Fruit fly (Drosophila melanogaster) whole organism, embryonic: ENCODE results near the gene Cp18.
A peak's percentile ranks its signal among the peaks of the same experiment; 100 is the strongest.

Experiments
- Asciz ChIP-seq: fragments of 200-800 bp; sonication (Bioruptor generic); optimal IDR thresholded peaks from 2 replicates; lab custom pipeline; 2017; ENCODE audit warnings: missing biosample characterization, mild to moderate bottlenecking, missing genetic modification characterization, missing genetic modification reagents
- Blimp-1 ChIP-seq: fragments of 200-800 bp; sonication (Bioruptor generic); optimal IDR thresholded peaks from 3 replicates; lab custom pipeline; 2018; ENCODE audit warnings: missing biosample characterization, missing genetic modification characterization, mild to moderate bottlenecking, moderate library complexity, missing genetic modification reagents
- CG11456 ChIP-seq: fragments of 200-800 bp; sonication (Bioruptor generic); IDR thresholded peaks from 3 replicates; pipeline ENCODE4 v1.3.6; 2022; ENCODE audit warnings: missing biosample characterization, missing genetic modification characterization
- CG11695 ChIP-seq: fragments of 200-800 bp; sonication (Bioruptor generic); IDR thresholded peaks from 3 replicates; pipeline ENCODE4 v1.3.6; 2022; ENCODE audit warnings: missing biosample characterization, missing genetic modification characterization
- CG12659 ChIP-seq: fragments of 200-800 bp; sonication (Bioruptor generic); optimal IDR thresholded peaks from 3 replicates; lab custom pipeline; 2017; ENCODE audit warnings: mild to moderate bottlenecking, missing biosample characterization, missing genetic modification reagents, missing genetic modification characterization
- CG13296 ChIP-seq: fragments of 200-800 bp; sonication (Bioruptor generic); optimal IDR thresholded peaks from 3 replicates; lab custom pipeline; 2018; ENCODE audit warnings: missing biosample characterization, mild to moderate bottlenecking, missing genetic modification characterization
- CG1529 ChIP-seq: fragments of 200-800 bp; sonication (Bioruptor generic); optimal IDR thresholded peaks from 3 replicates; lab custom pipeline; 2018; ENCODE audit warnings: missing biosample characterization, missing genetic modification characterization
- CG15601 ChIP-seq: fragments of 200-800 bp; sonication (Bioruptor generic); optimal IDR thresholded peaks from 3 replicates; lab custom pipeline; 2019; ENCODE audit warnings: missing biosample characterization, mild to moderate bottlenecking, missing genetic modification characterization, moderate library complexity
- CG16779 ChIP-seq: fragments of 200-800 bp; sonication (Bioruptor generic); IDR thresholded peaks from 2 replicates; pipeline ENCODE4 v1.3.6; 2022; ENCODE audit warnings: missing biosample characterization, missing genetic modification characterization
- CG17359 ChIP-seq: fragments of 200-800 bp; sonication (Bioruptor generic); optimal IDR thresholded peaks from 3 replicates; lab custom pipeline; 2018; ENCODE audit warnings: missing biosample characterization, mild to moderate bottlenecking, missing genetic modification characterization, moderate library complexity
- CG17385 ChIP-seq: fragments of 200-800 bp; sonication (Bioruptor generic); optimal IDR thresholded peaks from 3 replicates; lab custom pipeline; 2018; ENCODE audit warnings: missing biosample characterization, mild to moderate bottlenecking, missing genetic modification characterization
- CG1792 ChIP-seq: fragments of 200-800 bp; sonication (Bioruptor generic); optimal IDR thresholded peaks from 2 replicates; lab custom pipeline; 2016; ENCODE audit warnings: missing biosample characterization, missing genetic modification characterization
- CG2889 ChIP-seq: fragments of 200-800 bp; sonication (Bioruptor generic); IDR thresholded peaks from 3 replicates; pipeline ENCODE4 v1.3.6; 2022; ENCODE audit warnings: missing biosample characterization, missing genetic modification characterization
- CG31224 ChIP-seq: fragments of 200-800 bp; sonication (Bioruptor generic); IDR thresholded peaks from 2 replicates; pipeline ENCODE4 v1.3.6; 2022; ENCODE audit warnings: missing biosample characterization, missing genetic modification characterization
- CG32532 ChIP-seq: fragments of 200-800 bp; sonication (Bioruptor generic); IDR thresholded peaks from 2 replicates; pipeline ENCODE4 v1.3.6; 2022; ENCODE audit warnings: missing biosample characterization, missing genetic modification characterization
- CG3726 ChIP-seq: fragments of 200-800 bp; sonication (Bioruptor generic); IDR thresholded peaks from 3 replicates; pipeline ENCODE4, ENCODE4 v1.3.6; 2022; ENCODE audit warnings: missing biosample characterization, missing genetic modification characterization
- CG4328 ChIP-seq: fragments of 200-800 bp; sonication (Bioruptor generic); optimal IDR thresholded peaks from 3 replicates; lab custom pipeline; 2017; ENCODE audit warnings: missing biosample characterization, missing genetic modification reagents, missing genetic modification characterization
- CG4424 ChIP-seq: fragments of 200-800 bp; sonication (Bioruptor generic); optimal IDR thresholded peaks from 3 replicates; lab custom pipeline; 2016; ENCODE audit warnings: missing biosample characterization, missing genetic modification characterization
- CHES-1-like ChIP-seq: fragments of 200-800 bp; sonication (Bioruptor generic); optimal IDR thresholded peaks from 2 replicates; lab custom pipeline; 2016; ENCODE audit warnings: missing biosample characterization, missing genetic modification characterization
- Dfd ChIP-seq, 2 experiments: fragments of >200 bp; optimal IDR thresholded peaks; 2 replicates each; lab custom pipeline; 2017; ENCODE audit warnings: missing biosample characterization in 2 of 2, missing genetic modification characterization in 2 of 2
- E2f2 ChIP-seq: fragments of 200-800 bp; sonication (Bioruptor generic); IDR thresholded peaks from 2 replicates; pipeline ENCODE4 v1.3.6; 2022; ENCODE audit warnings: missing biosample characterization, missing genetic modification characterization
- Fer1 ChIP-seq: fragments of 200-800 bp; sonication (Bioruptor generic); optimal IDR thresholded peaks from 2 replicates; lab custom pipeline; 2017; ENCODE audit warnings: missing biosample characterization, mild to moderate bottlenecking, missing genetic modification characterization
- HHEX ChIP-seq: fragments of 200-800 bp; sonication (Bioruptor generic); optimal IDR thresholded peaks from 3 replicates; lab custom pipeline; 2017; ENCODE audit warnings: missing biosample characterization, mild to moderate bottlenecking, missing genetic modification characterization, missing genetic modification reagents
- HLH3B ChIP-seq: fragments of 200-800 bp; sonication (Bioruptor generic); IDR thresholded peaks from 2 replicates; pipeline ENCODE4 v1.3.6; 2022; ENCODE audit warnings: missing biosample characterization, missing genetic modification characterization
- Hmx ChIP-seq: fragments of 200-800 bp; sonication (Bioruptor generic); optimal IDR thresholded peaks from 2 replicates; lab custom pipeline; 2016; ENCODE audit warnings: missing biosample characterization, missing genetic modification characterization
- Hr78 ChIP-seq, 2 experiments: fragments of 200-800 bp in 1 of 2; fragments of >200 bp in 1 of 2; sonication (Bioruptor generic) in 1 of 2; optimal IDR thresholded peaks; 2 replicates each; lab custom pipeline; 2017 to 2019; ENCODE audit warnings: missing biosample characterization in 2 of 2, missing genetic modification characterization in 2 of 2, mild to moderate bottlenecking in 1 of 2, moderate library complexity in 1 of 2
- Lhr ChIP-seq: fragments of 200-800 bp; sonication (Bioruptor generic); optimal IDR thresholded peaks from 3 replicates; lab custom pipeline; 2017; ENCODE audit warnings: mild to moderate bottlenecking, missing biosample characterization, missing genetic modification reagents, missing genetic modification characterization
- MTF-1 ChIP-seq: fragments of 200-800 bp; sonication (Bioruptor generic); optimal IDR thresholded peaks from 2 replicates; lab custom pipeline; 2018; ENCODE audit warnings: missing biosample characterization, mild to moderate bottlenecking, missing genetic modification characterization, borderline replicate concordance
- Optix ChIP-seq: fragments of 200-800 bp; sonication (Bioruptor generic); IDR thresholded peaks from 3 replicates; pipeline ENCODE4 v1.3.6; 2022; ENCODE audit warnings: missing biosample characterization, missing genetic modification characterization
- TFAM ChIP-seq: fragments of 200-800 bp; sonication (Bioruptor generic); optimal IDR thresholded peaks from 2 replicates; lab custom pipeline; 2017; ENCODE audit warnings: missing biosample characterization, missing genetic modification characterization, inconsistent platforms
- caup ChIP-seq: fragments of 200-800 bp; sonication (Bioruptor generic); optimal IDR thresholded peaks from 3 replicates; lab custom pipeline; 2017; ENCODE audit warnings: missing biosample characterization, mild to moderate bottlenecking, missing genetic modification characterization, moderate library complexity; ENCODE audit not compliant: severe bottlenecking
- cwo ChIP-seq: fragments of 200-800 bp; sonication (Bioruptor generic); optimal IDR thresholded peaks from 3 replicates; lab custom pipeline; 2017; ENCODE audit warnings: missing biosample characterization, missing genetic modification characterization, mild to moderate bottlenecking, moderate library complexity, missing genetic modification reagents
- fd64A ChIP-seq: fragments of 200-800 bp; sonication (Bioruptor generic); optimal IDR thresholded peaks from 3 replicates; lab custom pipeline; 2018; ENCODE audit warnings: missing biosample characterization, mild to moderate bottlenecking, missing genetic modification characterization
- gce ChIP-seq: fragments of 200-800 bp; sonication (Bioruptor generic); IDR thresholded peaks from 3 replicates; pipeline ENCODE4 v1.3.6; 2022; ENCODE audit warnings: missing biosample characterization, missing genetic modification characterization
- hbn ChIP-seq: fragments of 200-800 bp; sonication (Bioruptor generic); IDR thresholded peaks from 2 replicates; pipeline ENCODE4 v1.3.6; 2022; ENCODE audit warnings: missing biosample characterization, missing genetic modification characterization; ENCODE audit not compliant: partially characterized antibody
- lab ChIP-seq: fragments of 200-800 bp; sonication (Bioruptor generic); optimal IDR thresholded peaks from 3 replicates; lab custom pipeline; 2017; ENCODE audit warnings: missing biosample characterization, missing genetic modification characterization, mild to moderate bottlenecking, moderate library complexity, missing genetic modification reagents
- lov ChIP-seq, 2 experiments: fragments of 200-800 bp in 1 of 2; fragments of >200 bp in 1 of 2; sonication (Bioruptor generic) in 1 of 2; IDR thresholded peaks in 1 of 2; optimal IDR thresholded peaks in 1 of 2; 2 replicates in 1 of 2; 3 replicates in 1 of 2; pipeline versions ENCODE4 v1.3.6 to Lab custom; 2017 to 2022; ENCODE audit warnings: missing biosample characterization in 1 of 2, missing genetic modification characterization in 1 of 2
- nau ChIP-seq: fragments of 200-800 bp; sonication (Bioruptor generic); optimal IDR thresholded peaks from 3 replicates; lab custom pipeline; 2017; ENCODE audit warnings: missing biosample characterization, mild to moderate bottlenecking, missing genetic modification characterization, missing genetic modification reagents
- oc ChIP-seq: fragments of 200-800 bp; sonication (Bioruptor generic); optimal IDR thresholded peaks from 2 replicates; lab custom pipeline; 2018; ENCODE audit warnings: missing biosample characterization, mild to moderate bottlenecking, missing genetic modification characterization, moderate library complexity
- odd ChIP-seq: fragments of 200-800 bp; sonication (Bioruptor generic); optimal IDR thresholded peaks from 2 replicates; lab custom pipeline; 2017; ENCODE audit warnings: missing biosample characterization, mild to moderate bottlenecking, missing genetic modification characterization
- otp ChIP-seq: fragments of 200-800 bp; sonication (Bioruptor generic); IDR thresholded peaks from 3 replicates; pipeline ENCODE4, ENCODE4 v1.3.6; 2022; ENCODE audit warnings: missing biosample characterization, missing genetic modification characterization
- seq ChIP-seq: fragments of 200-800 bp; sonication (Bioruptor generic); IDR thresholded peaks from 2 replicates; pipeline ENCODE4 v1.3.6; 2022; ENCODE audit warnings: missing biosample characterization, missing genetic modification characterization
- sob ChIP-seq: fragments of 200-800 bp; sonication (Bioruptor generic); IDR thresholded peaks from 2 replicates; pipeline ENCODE4 v1.3.6; 2022; ENCODE audit warnings: missing biosample characterization, missing genetic modification characterization
- ssp ChIP-seq: fragments of 200-800 bp; sonication (Bioruptor generic); IDR thresholded peaks from 2 replicates; pipeline ENCODE4 v1.3.6; 2022; ENCODE audit warnings: missing biosample characterization, missing genetic modification characterization
- tin ChIP-seq: fragments of 200-800 bp; sonication (Bioruptor generic); optimal IDR thresholded peaks from 3 replicates; lab custom pipeline; 2016; ENCODE audit warnings: missing biosample characterization, missing genetic modification characterization
- toy ChIP-seq: fragments of 200-800 bp; sonication (Bioruptor generic); IDR thresholded peaks from 2 replicates; pipeline ENCODE4 v1.3.6; 2022; ENCODE audit warnings: missing biosample characterization, missing genetic modification characterization
- unc-4 ChIP-seq: fragments of 200-800 bp; sonication (Bioruptor generic); IDR thresholded peaks from 2 replicates; pipeline ENCODE4 v1.3.6; 2022; ENCODE audit warnings: missing biosample characterization, missing genetic modification characterization; ENCODE audit not compliant: partially characterized antibody
- wek ChIP-seq: fragments of 200-800 bp; sonication (Bioruptor generic); optimal IDR thresholded peaks from 3 replicates; lab custom pipeline; 2018; ENCODE audit warnings: missing biosample characterization, mild to moderate bottlenecking, missing genetic modification characterization, moderate library complexity

Gene Cp18

DNA sequence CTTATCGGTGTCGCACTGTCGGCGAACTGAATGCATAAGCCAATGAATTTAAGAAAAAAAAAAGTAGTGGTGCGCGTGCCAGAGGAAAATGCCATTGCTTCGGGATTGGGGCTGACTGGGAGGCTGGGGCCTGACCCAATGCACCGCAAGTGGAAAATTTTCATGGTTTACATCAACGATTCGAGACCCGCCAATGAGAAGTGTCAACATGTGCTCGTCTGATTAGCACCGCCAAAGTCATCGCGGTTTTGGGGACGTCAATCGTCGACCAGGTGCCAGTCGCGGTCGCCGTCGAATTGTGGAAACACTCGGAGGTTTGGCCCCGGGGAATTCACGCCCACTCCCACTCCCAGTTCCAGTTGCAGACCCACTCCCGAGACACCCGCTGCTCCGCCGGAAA lies 42.8 kb upstream of the Cp18 start:
- 0 out of 3 replicates have a peak, but pooled peaks have one; percentile 8 for TF ChIP-seq CG11456 (GFP tag; lab: Robert Waterston, UW)
- peak; percentile 49; the same call in 1 of the 2 replicates for TF ChIP-seq HLH3B (GFP tag; lab: Robert Waterston, UW)
- TF ChIP-seq CG17359 (tag; lab: Kevin White, UChicago), result peak; percentile 47
- TF ChIP-seq wek (GFP tag; lab: Kevin White, UChicago), result peak; percentile 67
- peak; percentile 12 for TF ChIP-seq CG17385 (GFP tag; lab: Kevin White, UChicago)
- peak; percentile 44 for TF ChIP-seq CG13296 (GFP tag; lab: Kevin White, UChicago)
- TF ChIP-seq Optix (GFP tag; lab: Robert Waterston, UW), result peak; percentile 29; the same call in 1 of the 3 replicates
- TF ChIP-seq CG1529 (GFP tag; lab: Kevin White, UChicago), result peak; percentile 40
- TF ChIP-seq CG11695 (GFP tag; lab: Robert Waterston, UW), result no peak
- TF ChIP-seq tin, result no peak
- TF ChIP-seq caup (GFP tag; lab: Kevin White, UChicago), result peak; percentile 3
- peak; percentile 56 for TF ChIP-seq CG4328 (GFP tag; lab: Kevin White, UChicago)
- TF ChIP-seq CG32532 (GFP tag; lab: Robert Waterston, UW), result peak; percentile 20; the same call in 1 of the 2 replicates
- peak in 1 of 2 experiments; percentile 55 for TF ChIP-seq Hr78 (GFP tag; optimal IDR thresholded peaks at IDR 0.05; lab: Kevin White, UChicago)
- TF ChIP-seq Asciz, result peak; percentile 7
- TF ChIP-seq gce (GFP tag; lab: Robert Waterston, UW), result 0 out of 3 replicates have a peak, but pooled peaks have one; percentile 28
- peak; percentile 62 for TF ChIP-seq Fer1 (GFP tag; lab: Kevin White, UChicago)
- 0 out of 2 replicates have a peak, but pooled peaks have one; percentile 24 for TF ChIP-seq E2f2 (GFP tag; lab: Robert Waterston, UW)
- peak; percentile 91; the same call in 2 of the 3 replicates for TF ChIP-seq otp (GFP tag; lab: Robert Waterston, UW)
- TF ChIP-seq CG2889 (GFP tag; lab: Robert Waterston, UW), result no peak
- no peak for TF ChIP-seq TFAM (GFP tag; lab: Kevin White, UChicago)
- TF ChIP-seq CHES-1-like (GFP tag; lab: Kevin White, UChicago), result peak; percentile 18
- no peak for TF ChIP-seq unc-4
- TF ChIP-seq cwo (GFP tag; lab: Kevin White, UChicago), result peak; percentile 50
- TF ChIP-seq lab (GFP tag; lab: Kevin White, UChicago), result peak; percentile 71
- TF ChIP-seq oc (tag; lab: Kevin White, UChicago), result no peak
- no peak for TF ChIP-seq CG4424
- TF ChIP-seq fd64A (GFP tag; lab: Kevin White, UChicago), result peak; percentile 11
- TF ChIP-seq CG31224 (GFP tag; lab: Robert Waterston, UW), result 0 out of 2 replicates have a peak, but pooled peaks have one; percentile 19
- 0 out of 2 replicates have a peak, but pooled peaks have one; percentile 27 for TF ChIP-seq toy (GFP tag; lab: Robert Waterston, UW)
- TF ChIP-seq Hmx (GFP tag; lab: Kevin White, UChicago), result no peak
- TF ChIP-seq CG15601 (tag; lab: Kevin White, UChicago), result peak; percentile 43
- TF ChIP-seq seq (GFP tag; lab: Robert Waterston, UW), result peak; percentile 34; the same call in 1 of the 2 replicates
- 0 out of 2 replicates have a peak, but pooled peaks have one; percentile 35 for TF ChIP-seq sob
- no peak for TF ChIP-seq ssp (GFP tag; lab: Robert Waterston, UW)
- TF ChIP-seq nau (GFP tag; lab: Kevin White, UChicago), result peak; percentile 66
- TF ChIP-seq hbn, result no peak
- TF ChIP-seq Dfd (GFP tag; optimal IDR thresholded peaks at IDR 0.05; lab: Kevin White, UChicago), result no peak
- TF ChIP-seq Lhr, result peak; percentile 4
- TF ChIP-seq odd (GFP tag; lab: Kevin White, UChicago), result peak; percentile 8
- TF ChIP-seq MTF-1, result peak; percentile 23
- TF ChIP-seq HHEX (GFP tag; lab: Kevin White, UChicago), result peak; percentile 2
- peak; percentile 12 for TF ChIP-seq CG12659 (GFP tag; lab: Kevin White, UChicago)
- TF ChIP-seq lov (optimal IDR thresholded peaks at IDR 0.05; lab: Kevin White, UChicago), result no peak
- peak; percentile 42; the same call in 1 of the 3 replicates for TF ChIP-seq lov (GFP tag; IDR thresholded peaks at IDR 0.05; lab: Robert Waterston, UW)
- TF ChIP-seq CG16779 (GFP tag; lab: Robert Waterston, UW), result 0 out of 2 replicates have a peak, but pooled peaks have one; percentile 24
- 0 out of 3 replicates have a peak, but pooled peaks have one; percentile 5 for TF ChIP-seq CG3726
- TF ChIP-seq Blimp-1 (GFP tag; lab: Kevin White, UChicago), result peak; percentile 22
- TF ChIP-seq CG1792 (GFP tag; lab: Kevin White, UChicago), result no peak
